Worm (Caenorhabditis elegans) whole organism, mixed stage, embryonic: Measurements from ENCODE around the gene R09A1.3.

Experiments
- blmp-1 ChIP-seq: fragments of 150-350 bp; optimal IDR thresholded peaks from 2 replicates; lab custom pipeline; 2014; ENCODE audit warnings: missing biosample characterization, missing genetic modification characterization
- ceh-39 ChIP-seq: fragments of 150-350 bp; optimal IDR thresholded peaks from 2 replicates; lab custom pipeline; 2014; ENCODE audit warnings: missing biosample characterization, missing genetic modification characterization
- ceh-43 ChIP-seq: fragments of 200-800 bp; sonication (Bioruptor generic); optimal IDR thresholded peaks from 2 replicates; lab custom pipeline; 2018; ENCODE audit warnings: mild to moderate bottlenecking, missing genetic modification characterization, moderate library complexity, missing compliant biosample characterization
- ceh-83 ChIP-seq: fragments of 200-800 bp; sonication (Bioruptor generic); optimal IDR thresholded peaks from 2 replicates; lab custom pipeline; 2018; ENCODE audit warnings: mild to moderate bottlenecking, missing genetic modification characterization, missing compliant biosample characterization
- elt-3 ChIP-seq: fragments of 150-350 bp; optimal IDR thresholded peaks from 2 replicates; lab custom pipeline; 2014; ENCODE audit warnings: missing biosample characterization, missing genetic modification characterization
- lin-13 ChIP-seq: fragments of 150-350 bp; optimal IDR thresholded peaks from 2 replicates; lab custom pipeline; 2014; ENCODE audit warnings: missing biosample characterization, missing genetic modification characterization
- lsy-2 ChIP-seq: fragments of 150-350 bp; optimal IDR thresholded peaks from 2 replicates; lab custom pipeline; 2014; ENCODE audit warnings: missing biosample characterization, missing genetic modification characterization
- nhr-12 ChIP-seq: fragments of 150-350 bp; optimal IDR thresholded peaks from 2 replicates; lab custom pipeline; 2014; ENCODE audit warnings: missing biosample characterization, missing genetic modification characterization
- nhr-28 ChIP-seq: fragments of 150-350 bp; optimal IDR thresholded peaks from 2 replicates; lab custom pipeline; 2014; ENCODE audit warnings: missing biosample characterization, missing genetic modification characterization
- nhr-76 ChIP-seq: sonication (generic microtip); optimal IDR thresholded peaks from 2 replicates; lab custom pipeline; 2017; ENCODE audit warnings: missing biosample characterization, missing genetic modification characterization
- pha-4 ChIP-seq: fragments of 150-350 bp; optimal IDR thresholded peaks from 2 replicates; lab custom pipeline; 2018; ENCODE audit warnings: missing biosample characterization, missing genetic modification reagents, missing genetic modification characterization
- tbx-8 ChIP-seq: fragments of 200-800 bp; sonication (Bioruptor generic); optimal IDR thresholded peaks from 2 replicates; lab custom pipeline; 2018; ENCODE audit warnings: mild to moderate bottlenecking, missing genetic modification characterization, moderate library complexity, missing compliant biosample characterization
- ztf-11 ChIP-seq: fragments of 150-350 bp; optimal IDR thresholded peaks from 2 replicates; lab custom pipeline; 2014; ENCODE audit warnings: missing biosample characterization, missing genetic modification characterization

- TF ChIP-seq ztf-11 (tag; lab: Kevin White, UChicago) (no peak), elt-3 (tag; lab: Kevin White, UChicago) (no peak), ceh-43 (GFP tag; lab: Kevin White, UChicago) (no peak), nhr-76 (no peak), lsy-2 (tag; lab: Kevin White, UChicago) (no peak), blmp-1 (tag; lab: Kevin White, UChicago) (no peak), nhr-12 (tag; lab: Kevin White, UChicago) (no peak), tbx-8 (GFP tag; lab: Kevin White, UChicago) (no peak), pha-4 (tag; lab: Kevin White, UChicago) (no peak), ceh-39 (no peak), lin-13 (tag; lab: Kevin White, UChicago) (no peak), nhr-28 (tag; lab: Kevin White, UChicago) (no peak), ceh-83 (GFP tag; lab: Kevin White, UChicago) (no peak)
Observed at ce11 chrV:1051651-1052050, 24.8 kb upstream of the R09A1.3 start.
